Worm (Caenorhabditis elegans) whole organism, L1 larva: ENCODE data around the gene spp-29.

Experiments used
- C34B4.2 ChIP-seq: sonication (generic microtip); optimal IDR thresholded peaks from 2 replicates; lab custom pipeline; 2017; ENCODE audit warnings: mild to moderate bottlenecking, missing genetic modification characterization, missing compliant biosample characterization
- ama-1 ChIP-seq: fragments of 150-350 bp; optimal IDR thresholded peaks from 2 replicates; lab custom pipeline; 2014
- blmp-1 ChIP-seq: fragments of 150-350 bp; optimal IDR thresholded peaks from 2 replicates; lab custom pipeline; 2014; ENCODE audit warnings: missing biosample characterization, missing genetic modification characterization
- snu-23 ChIP-seq: sonication (generic microtip); optimal IDR thresholded peaks from 2 replicates; lab custom pipeline; 2016; ENCODE audit warnings: missing genetic modification characterization, missing compliant biosample characterization
- ztf-4 ChIP-seq: fragments of 150-350 bp; optimal IDR thresholded peaks from 2 replicates; lab custom pipeline; 2014; ENCODE audit warnings: missing biosample characterization, missing genetic modification characterization

- TF ChIP-seq snu-23 (GFP tag; lab: Kevin White, UChicago) (no peak), ama-1 (lab: Kevin White, UChicago) (no peak), blmp-1 (tag; lab: Kevin White, UChicago) (no peak), ztf-4 (tag; lab: Kevin White, UChicago) (no peak), C34B4.2 (no peak)
Measured at ce11 chrV:17655205-17655604, 41.4 kb downstream of the spp-29 start.
